Worm (Caenorhabditis elegans): Measurements from ENCODE around the gene mesp-1.

mesp-1 gene

DNA sequence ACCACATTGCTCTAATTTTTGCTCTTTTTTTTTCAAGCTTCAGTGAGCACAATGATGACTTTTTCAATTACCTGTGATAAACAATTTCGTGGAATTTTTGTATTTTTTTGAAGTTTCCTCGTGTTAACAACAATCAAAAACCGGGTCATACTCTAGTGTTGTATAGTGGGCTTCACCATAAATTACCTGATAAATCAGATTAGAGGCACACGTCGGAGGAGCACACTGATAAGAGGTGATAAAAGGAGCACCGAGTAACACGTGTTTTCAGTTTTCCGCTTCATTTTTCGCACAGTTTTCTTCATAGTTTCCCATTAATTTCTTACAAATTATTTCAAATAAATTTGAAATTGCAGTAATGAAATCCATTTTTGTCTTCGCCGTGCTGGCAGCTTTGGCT lies 17.8 kb upstream of the mesp-1 start, which contains the start of gene spp-8:
Gene spp-8 (plus strand): TSS at position 357 of the 400 bp plus-strand sequence.
- TF ChIP-seq mdl-1 (tag; optimal IDR thresholded peaks at IDR 0.05), result peak in 1 of 2 experiments; percentile 43
- TF ChIP-seq crh-2 (tag; optimal IDR thresholded peaks at IDR 0.05), result peak; percentile 81
- no peak for TF ChIP-seq blmp-1 (tag; optimal IDR thresholded peaks at IDR 0.05; ENCODE audit: insufficient read depth)
- TF ChIP-seq ztf-1 (GFP tag; conservative IDR thresholded peaks at IDR 0.05), result no peak
- peak; percentile 41 for TF ChIP-seq skn-1 (tag; optimal IDR thresholded peaks at IDR 0.05)
- no peak for TF ChIP-seq ceh-82 (tag; optimal IDR thresholded peaks at IDR 0.05)
- no peak for TF ChIP-seq unc-39 (tag; optimal IDR thresholded peaks at IDR 0.05)
- TF ChIP-seq fos-1 (tag; optimal IDR thresholded peaks at IDR 0.05), result peak; percentile 78
- no peak for TF ChIP-seq lin-13 (GFP tag; optimal IDR thresholded peaks at IDR 0.05)
- peak; percentile 40 for TF ChIP-seq gmeb-1 (tag; optimal IDR thresholded peaks at IDR 0.05)
- TF ChIP-seq sma-3 (GFP tag; optimal IDR thresholded peaks at IDR 0.05), result peak; percentile 5
- no peak for TF ChIP-seq dmd-4 (tag; optimal IDR thresholded peaks at IDR 0.05)
- TF ChIP-seq nhr-6 (tag; optimal IDR thresholded peaks at IDR 0.05), result no peak
- peak; percentile 55 for TF ChIP-seq sma-9 (GFP tag; optimal IDR thresholded peaks at IDR 0.05)
- TF ChIP-seq sma-9 (tag; optimal IDR thresholded peaks at IDR 0.05), result no peak
- TF ChIP-seq nhr-129 (tag; optimal IDR thresholded peaks at IDR 0.05), result no peak

- no peak for TF ChIP-seq nhr-11 (tag; optimal IDR thresholded peaks at IDR 0.05)
- TF ChIP-seq zag-1 (tag; optimal IDR thresholded peaks at IDR 0.05), result no peak
- TF ChIP-seq ztf-1 (GFP tag; conservative IDR thresholded peaks at IDR 0.05), result no peak
- TF ChIP-seq sem-4 (tag; optimal IDR thresholded peaks at IDR 0.05), result no peak
- no peak for TF ChIP-seq lin-11 (tag; optimal IDR thresholded peaks at IDR 0.05)
- TF ChIP-seq F13H6.1 (tag; optimal IDR thresholded peaks at IDR 0.05), result no peak
- no peak for TF ChIP-seq nhr-129 (tag; optimal IDR thresholded peaks at IDR 0.05)
- no peak for TF ChIP-seq aly-2 (tag; optimal IDR thresholded peaks at IDR 0.05)
- TF ChIP-seq snpc-4 (tag; optimal IDR thresholded peaks at IDR 0.05), result no peak
- no peak for TF ChIP-seq nhr-77 (tag; optimal IDR thresholded peaks at IDR 0.05)
- TF ChIP-seq ceh-16 (tag; optimal IDR thresholded peaks at IDR 0.05), result no peak
- no peak for TF ChIP-seq mab-5 (tag; optimal IDR thresholded peaks at IDR 0.05)
These were observed 11.9 kb upstream of the mesp-1 start, which contains the start of gene srlf-3 for ce11 chrIV:8487183-8487582. Gene srlf-3, plus strand, starts transcription at chrIV:8487483.

ce11 chrIV:8488043-8488442 lies 11.1 kb upstream of the mesp-1 start:
- TF ChIP-seq lsy-2 (tag; optimal IDR thresholded peaks at IDR 0.05), result no peak
- TF ChIP-seq elt-3 (tag; optimal IDR thresholded peaks at IDR 0.05), result no peak

ce11 chrIV:8489915-8490314 lies 9.2 kb upstream of the mesp-1 start, which contains the start of gene srlf-2:
Gene srlf-2, plus strand, starts transcription at chrIV:8490215.
- TF ChIP-seq nhr-12 (tag; optimal IDR thresholded peaks at IDR 0.05), result no peak
- TF ChIP-seq nhr-77 (tag; optimal IDR thresholded peaks at IDR 0.05), result no peak
- TF ChIP-seq lin-39 (tag; optimal IDR thresholded peaks at IDR 0.05), result no peak
- TF ChIP-seq nhr-10 (tag; optimal IDR thresholded peaks at IDR 0.05), result no peak

DNA sequence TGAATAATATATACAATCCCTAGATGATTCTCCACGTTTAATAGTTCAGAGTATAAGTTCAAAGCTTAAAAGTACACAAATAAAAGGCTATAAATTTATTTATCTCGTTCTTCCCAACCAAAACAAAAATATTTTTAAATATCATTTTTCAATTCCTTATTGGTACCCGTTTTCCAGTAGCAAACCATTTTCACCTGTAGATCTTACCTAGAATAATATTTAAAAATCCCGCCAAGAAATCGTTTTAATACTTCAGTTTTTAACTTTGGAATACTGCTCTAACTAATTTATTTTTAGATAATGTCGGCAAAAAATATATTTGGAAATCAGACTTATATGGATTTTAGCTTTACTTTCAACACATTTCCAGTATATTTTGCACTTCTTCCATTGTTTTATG lies 6.9 kb upstream of the mesp-1 start, which contains the start of gene sru-7:
Gene sru-7 (plus strand): TSS at position 301 of the 400 bp plus-strand sequence.
- no peak for TF ChIP-seq unc-39 (tag; optimal IDR thresholded peaks at IDR 0.05)
- TF ChIP-seq ztf-1 (GFP tag; conservative IDR thresholded peaks at IDR 0.05), result no peak

DNA sequence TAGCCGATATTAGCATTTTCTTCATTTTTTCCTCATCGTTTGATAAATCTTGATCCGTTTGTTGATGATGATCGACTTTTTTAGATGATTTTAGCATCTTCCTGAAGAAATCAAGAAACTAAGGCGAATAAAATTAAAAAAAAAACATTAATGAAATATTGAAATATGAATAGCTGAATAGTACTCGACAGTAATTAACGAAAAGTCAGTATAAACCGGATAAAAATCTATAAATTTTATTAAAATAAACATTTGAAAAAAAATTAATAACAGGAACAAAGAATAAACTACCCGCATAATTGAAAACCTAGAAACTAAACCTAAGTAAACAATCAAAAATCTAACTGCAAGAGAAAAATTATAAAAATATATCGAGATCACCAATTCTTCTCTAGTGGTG lies 2.8 kb upstream of the mesp-1 start, which contains the start of gene C28C12.12:
Gene C28C12.12 (minus strand): TSS at position 101 of the 400 bp plus-strand sequence.
- TF ChIP-seq fos-1 (tag; optimal IDR thresholded peaks at IDR 0.05) (no peak), nhr-77 (tag; optimal IDR thresholded peaks at IDR 0.05) (no peak), F13H6.1 (tag; optimal IDR thresholded peaks at IDR 0.05) (no peak), dmd-4 (tag; optimal IDR thresholded peaks at IDR 0.05) (no peak), nhr-6 (tag; optimal IDR thresholded peaks at IDR 0.05) (no peak), mab-5 (tag; optimal IDR thresholded peaks at IDR 0.05) (no peak), peb-1 (tag; optimal IDR thresholded peaks at IDR 0.05) (no peak), unc-39 (tag; optimal IDR thresholded peaks at IDR 0.05) (no peak), mdl-1 (tag; optimal IDR thresholded peaks at IDR 0.05) (no peak), snpc-4 (tag; optimal IDR thresholded peaks at IDR 0.05) (no peak), ama-1 (optimal IDR thresholded peaks at IDR 0.05) (no peak), sma-3 (GFP tag; optimal IDR thresholded peaks at IDR 0.05) (no peak), nhr-23 (tag; optimal IDR thresholded peaks at IDR 0.05) (no peak), gmeb-1 (tag; optimal IDR thresholded peaks at IDR 0.05) (no peak), nhr-129 (tag; optimal IDR thresholded peaks at IDR 0.05) (no peak), nhr-10 (tag; optimal IDR thresholded peaks at IDR 0.05) (no peak), alr-1 (tag; optimal IDR thresholded peaks at IDR 0.05) (no peak), elt-3 (tag; optimal IDR thresholded peaks at IDR 0.05) (no peak), ztf-11 (tag; optimal IDR thresholded peaks at IDR 0.05) (no peak)
